Worm (Caenorhabditis elegans) whole organism, L4 larva: Measurements from ENCODE around the gene C45E5.1.

ENCODE experiments used
- aly-2 ChIP-seq: sonication (generic microtip); optimal IDR thresholded peaks from 2 replicates; lab custom pipeline; 2018; ENCODE audit warnings: missing biosample characterization, missing genetic modification characterization
- egl-27 ChIP-seq: sonication (generic microtip); optimal IDR thresholded peaks from 3 replicates; lab custom pipeline; 2017; ENCODE audit warnings: missing biosample characterization, missing genetic modification reagents, missing genetic modification characterization
- nhr-77 ChIP-seq: fragments of 150-350 bp; optimal IDR thresholded peaks from 2 replicates; lab custom pipeline; 2014; ENCODE audit warnings: missing biosample characterization, missing genetic modification characterization
- snpc-4 ChIP-seq: fragments of 150-350 bp; optimal IDR thresholded peaks from 2 replicates; lab custom pipeline; 2014; ENCODE audit warnings: missing biosample characterization, missing genetic modification characterization
- zag-1 ChIP-seq: fragments of 150-350 bp; optimal IDR thresholded peaks from 2 replicates; lab custom pipeline; 2014; ENCODE audit warnings: missing biosample characterization, missing genetic modification characterization
- zfp-2 ChIP-seq: sonication (generic microtip); optimal IDR thresholded peaks from 2 replicates; lab custom pipeline; 2016; ENCODE audit warnings: mild to moderate bottlenecking, missing genetic modification characterization, missing compliant biosample characterization
- zfp-3 ChIP-seq: fragments of 200-800 bp; sonication (Bioruptor generic); conservative IDR thresholded peaks from 2 replicates; pipeline ENCODE4 v1.3.6; 2022; ENCODE audit warnings: missing genetic modification reagents, missing genetic modification characterization, missing compliant biosample characterization

DNA sequence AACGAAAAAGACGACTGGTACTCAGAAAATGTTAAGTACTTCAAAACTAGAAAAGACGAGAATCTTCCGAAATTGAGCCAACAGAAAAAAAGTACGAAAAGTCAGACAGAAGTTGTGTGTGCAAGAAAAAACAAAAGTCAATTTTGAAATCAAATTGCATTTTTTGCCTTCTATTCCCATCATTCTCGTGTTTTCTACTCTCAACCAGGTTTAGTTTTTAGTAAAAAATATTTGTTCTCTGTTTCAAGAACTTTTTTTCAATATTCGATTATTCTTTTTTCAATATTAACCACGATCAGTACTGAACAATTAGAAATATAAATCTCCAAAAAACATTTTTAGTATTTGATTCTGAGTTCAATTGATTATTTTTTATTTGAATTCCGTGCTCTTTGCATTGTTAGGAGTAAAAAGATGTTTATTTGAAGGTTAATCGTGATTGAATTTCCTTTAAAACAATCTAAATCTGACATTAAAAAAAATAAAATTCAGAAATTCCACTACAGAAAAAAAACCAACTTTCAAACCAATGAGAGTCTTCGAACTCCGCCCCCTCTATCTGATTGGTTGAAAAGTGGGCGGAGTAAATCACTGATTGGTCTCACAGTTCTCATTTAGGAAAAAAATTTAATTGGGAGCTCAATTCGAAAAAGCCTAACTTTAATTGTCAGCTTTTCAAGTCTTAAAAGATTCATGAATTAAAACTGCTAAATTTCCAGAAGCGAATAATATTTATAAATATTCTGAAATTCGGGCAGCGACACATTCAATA lies 28.7 kb upstream of the C45E5.1 start:
- TF ChIP-seq nhr-77 (tag; lab: Kevin White, UChicago), result no peak
- no peak for TF ChIP-seq zag-1 (tag; lab: Kevin White, UChicago)
- TF ChIP-seq snpc-4 (tag; lab: Kevin White, UChicago), result no peak
- no peak for TF ChIP-seq egl-27
- no peak for TF ChIP-seq aly-2 (tag; lab: Kevin White, UChicago)
- no peak for TF ChIP-seq zfp-3 (GFP tag; lab: Robert Waterston, UW)
- TF ChIP-seq zfp-2, result no peak
